Fruit fly (Drosophila melanogaster): Measurements from ENCODE around the gene Kebab.
A peak's percentile ranks its signal among the peaks of the same experiment; 100 is the strongest.

Gene Kebab

dm6 chr2L:2037551-2038252, 7.6 kb upstream of the Kebab start (continued):
- no peak for TF ChIP-seq lab (GFP tag; optimal IDR thresholded peaks at IDR 0.05)
- TF ChIP-seq lilli (GFP tag; optimal IDR thresholded peaks at IDR 0.05): peak; percentile 14
- TF ChIP-seq Dad (GFP tag; optimal IDR thresholded peaks at IDR 0.05): peak; percentile 31
- no peak for TF ChIP-seq ewg (GFP tag; optimal IDR thresholded peaks at IDR 0.05)
- TF ChIP-seq Ets97D (GFP tag; optimal IDR thresholded peaks at IDR 0.05): peak; percentile 89
- peak; percentile 98 for TF ChIP-seq CG4854 (GFP tag; optimal IDR thresholded peaks at IDR 0.05)
- TF ChIP-seq Bteb2 (GFP tag; optimal IDR thresholded peaks at IDR 0.05): no peak
- no peak for TF ChIP-seq CG7271 (tag; optimal IDR thresholded peaks at IDR 0.05)
- TF ChIP-seq Dll (GFP tag; IDR thresholded peaks at IDR 0.05; ENCODE audit: partially characterized antibody): peak; percentile 93
- no peak for TF ChIP-seq CG11398 (GFP tag; optimal IDR thresholded peaks at IDR 0.05)
- TF ChIP-seq tna (GFP tag; IDR thresholded peaks at IDR 0.05; ENCODE audit: partially characterized antibody): peak; percentile 86
- TF ChIP-seq MTF-1 (GFP tag; optimal IDR thresholded peaks at IDR 0.05; ENCODE audit: borderline replicate concordance): no peak
- TF ChIP-seq CG12236 (GFP tag; optimal IDR thresholded peaks at IDR 0.05): no peak
- TF ChIP-seq E2f2 (GFP tag; IDR thresholded peaks at IDR 0.05): peak; percentile 98
- TF ChIP-seq CG12769 (tag; optimal IDR thresholded peaks at IDR 0.05): peak; percentile 55
- TF ChIP-seq CG10209 (GFP tag; optimal IDR thresholded peaks at IDR 0.05): no peak
- peak; percentile 63 for TF ChIP-seq CG9797 (GFP tag; optimal IDR thresholded peaks at IDR 0.05)
- no peak for TF ChIP-seq CrebB (tag; optimal IDR thresholded peaks at IDR 0.05)
- no peak for TF ChIP-seq CG10147 (GFP tag; optimal IDR thresholded peaks at IDR 0.05)
- peak; percentile 19 for TF ChIP-seq CG18764 (GFP tag; optimal IDR thresholded peaks at IDR 0.05)
- no peak for TF ChIP-seq CG30431 (GFP tag; optimal IDR thresholded peaks at IDR 0.05)
- peak; percentile 12; the same call in 1 of the 2 replicates for TF ChIP-seq NFAT (GFP tag; IDR thresholded peaks at IDR 0.05)
- no peak for TF ChIP-seq ATbp (GFP tag; optimal IDR thresholded peaks at IDR 0.05)
- TF ChIP-seq D19A (tag; optimal IDR thresholded peaks at IDR 0.05): no peak
- no peak for TF ChIP-seq CG32767 (GFP tag; IDR thresholded peaks at IDR 0.05)
- peak; percentile 72 for TF ChIP-seq Xbp1 (GFP tag; optimal IDR thresholded peaks at IDR 0.05)
- peak; percentile 79 for TF ChIP-seq p53 (GFP tag; optimal IDR thresholded peaks at IDR 0.05)
- TF ChIP-seq ato (GFP tag; IDR thresholded peaks at IDR 0.05; ENCODE audit: partially characterized antibody): peak; percentile 84
- peak; percentile 14 for TF ChIP-seq luna (GFP tag; optimal IDR thresholded peaks at IDR 0.05)
- peak; percentile 61 for TF ChIP-seq CHES-1-like (GFP tag; optimal IDR thresholded peaks at IDR 0.05)
- TF ChIP-seq caup (GFP tag; optimal IDR thresholded peaks at IDR 0.05; ENCODE audit: severe bottlenecking): peak; percentile 15
- no peak for TF ChIP-seq jing (GFP tag; optimal IDR thresholded peaks at IDR 0.05)
- peak; percentile 81 for TF ChIP-seq CG8478 (optimal IDR thresholded peaks at IDR 0.05)
- peak; percentile 87 for TF ChIP-seq CG2116 (GFP tag; optimal IDR thresholded peaks at IDR 0.05)
- no peak for TF ChIP-seq Atf3 (GFP tag; optimal IDR thresholded peaks at IDR 0.05)
- TF ChIP-seq CG13287 (GFP tag; IDR thresholded peaks at IDR 0.05; ENCODE audit: partially characterized antibody): peak; percentile 97
- no peak for TF ChIP-seq CG10543 (GFP tag; optimal IDR thresholded peaks at IDR 0.05)
- TF ChIP-seq HmgZ (tag; optimal IDR thresholded peaks at IDR 0.05): peak; percentile 82
- TF ChIP-seq CG7963 (GFP tag; IDR thresholded peaks at IDR 0.05; ENCODE audit: partially characterized antibody): peak; percentile 84
- TF ChIP-seq mam (GFP tag; optimal IDR thresholded peaks at IDR 0.05): peak; percentile 38
- peak; percentile 87 for TF ChIP-seq CG34224 (GFP tag; IDR thresholded peaks at IDR 0.05; ENCODE audit: partially characterized antibody)
- no peak for TF ChIP-seq Fer2 (tag; optimal IDR thresholded peaks at IDR 0.05)
- TF ChIP-seq CG12155 (GFP tag; optimal IDR thresholded peaks at IDR 0.05): peak; percentile 46
- no peak for TF ChIP-seq twi (tag; optimal IDR thresholded peaks at IDR 0.05)
- TF ChIP-seq yki (optimal IDR thresholded peaks at IDR 0.05): no peak
- no peak for TF ChIP-seq sens-2 (GFP tag; IDR thresholded peaks at IDR 0.05)
- peak; percentile 56 for TF ChIP-seq Nf-YC (tag; optimal IDR thresholded peaks at IDR 0.05)
- no peak for TF ChIP-seq prd (optimal IDR thresholded peaks at IDR 0.05)
- TF ChIP-seq prd (GFP tag; IDR thresholded peaks at IDR 0.05): peak; percentile 41; the same call in 1 of the 3 replicates
- TF ChIP-seq Mad (GFP tag; optimal IDR thresholded peaks at IDR 0.05): peak; percentile 44

Data from whole organism, embryonic.